Worm (Caenorhabditis elegans) whole organism, L4 larva: ENCODE data around the gene cul-4.

ENCODE experiments used
- D1046.2 ChIP-seq: fragments of 200-800 bp; sonication (Bioruptor generic); IDR thresholded peaks from 2 replicates; pipeline ENCODE4 v1.3.6; 2022; ENCODE audit warnings: missing genetic modification characterization, missing compliant biosample characterization
- F10B5.3 ChIP-seq: sonication (generic microtip); optimal IDR thresholded peaks from 2 replicates; lab custom pipeline; 2016; ENCODE audit warnings: mild to moderate bottlenecking, missing genetic modification characterization, missing compliant biosample characterization
- F37D6.2 ChIP-seq: sonication (generic microtip); optimal IDR thresholded peaks from 2 replicates; lab custom pipeline; 2016; ENCODE audit warnings: mild to moderate bottlenecking, missing genetic modification characterization, missing compliant biosample characterization
- F44E2.7 ChIP-seq: fragments of 200-800 bp; sonication (Bioruptor generic); IDR thresholded peaks from 2 replicates; pipeline ENCODE4 v2.1.2; 2022; ENCODE audit warnings: missing genetic modification characterization, missing compliant biosample characterization
- F49E8.2 ChIP-seq: sonication (generic microtip); optimal IDR thresholded peaks from 2 replicates; lab custom pipeline; 2016; ENCODE audit warnings: missing compliant biosample characterization, mild to moderate bottlenecking, missing genetic modification characterization, borderline replicate concordance
- T20F7.1 ChIP-seq: fragments of 200-800 bp; sonication (Bioruptor generic); optimal IDR thresholded peaks from 2 replicates; lab custom pipeline; 2018; ENCODE audit warnings: mild to moderate bottlenecking, missing genetic modification characterization, missing compliant biosample characterization
- Y5F2A.4 ChIP-seq: fragments of 200-800 bp; sonication (Bioruptor generic); optimal IDR thresholded peaks from 2 replicates; lab custom pipeline; 2018; ENCODE audit warnings: mild to moderate bottlenecking, missing genetic modification characterization, missing compliant biosample characterization
- Y75B8A.6 ChIP-seq: fragments of 200-800 bp; sonication (Bioruptor generic); IDR thresholded peaks from 2 replicates; pipeline ENCODE4 v1.3.6; 2022; ENCODE audit warnings: missing genetic modification reagents, missing genetic modification characterization, missing compliant biosample characterization
- ZK546.5 ChIP-seq, 2 experiments: sonication (generic microtip); optimal IDR thresholded peaks; 2 replicates each; lab custom pipeline; 2017; ENCODE audit warnings: missing biosample characterization in 2 of 2, missing genetic modification characterization in 2 of 2
- ama-1 ChIP-seq: fragments of 150-350 bp; optimal IDR thresholded peaks from 2 replicates; lab custom pipeline; 2014; ENCODE audit warnings: inconsistent platforms, mixed read lengths
- ceh-20 ChIP-seq: fragments of 200-800 bp; sonication (Bioruptor generic); IDR thresholded peaks from 2 replicates; pipeline ENCODE4 v1.3.6; 2022; ENCODE audit warnings: missing genetic modification reagents, missing genetic modification characterization, missing compliant biosample characterization
- ceh-32 ChIP-seq: sonication (generic microtip); optimal IDR thresholded peaks from 2 replicates; lab custom pipeline; 2016; ENCODE audit warnings: mild to moderate bottlenecking, missing genetic modification characterization, missing compliant biosample characterization; ENCODE audit not compliant: poor library complexity
- ceh-44 ChIP-seq: fragments of 200-800 bp; sonication (Bioruptor generic); IDR thresholded peaks from 2 replicates; pipeline ENCODE4 v1.3.6; 2022; ENCODE audit warnings: missing genetic modification reagents, missing genetic modification characterization, missing compliant biosample characterization
- ceh-62 ChIP-seq: sonication (generic microtip); optimal IDR thresholded peaks from 2 replicates; lab custom pipeline; 2017; ENCODE audit warnings: missing biosample characterization, missing genetic modification characterization
- ceh-82 ChIP-seq: sonication (generic microtip); optimal IDR thresholded peaks from 2 replicates; lab custom pipeline; 2017; ENCODE audit warnings: missing biosample characterization, missing genetic modification characterization
- ces-1 ChIP-seq: fragments of 150-350 bp; sonication (generic microtip); optimal IDR thresholded peaks from 4 replicates; lab custom pipeline; 2014; ENCODE audit warnings: missing biosample characterization, missing genetic modification reagents, missing genetic modification characterization
- ctbp-1 ChIP-seq: fragments of 200-800 bp; sonication (Bioruptor generic); IDR thresholded peaks from 2 replicates; pipeline ENCODE4 v1.3.6; 2022; ENCODE audit warnings: missing genetic modification reagents, missing genetic modification characterization, missing compliant biosample characterization
- daf-19 ChIP-seq: fragments of 200-800 bp; sonication (Bioruptor generic); conservative IDR thresholded peaks from 2 replicates; pipeline ENCODE4 v1.3.6; 2022; ENCODE audit warnings: missing genetic modification characterization, missing compliant biosample characterization
- dmd-6 ChIP-seq: fragments of 200-800 bp; sonication (Bioruptor generic); IDR thresholded peaks from 2 replicates; pipeline ENCODE4 v1.3.6; 2022; ENCODE audit warnings: missing genetic modification reagents, missing genetic modification characterization, missing compliant biosample characterization
- dpl-1 ChIP-seq: fragments of 150-350 bp; optimal IDR thresholded peaks from 2 replicates; lab custom pipeline; 2014; ENCODE audit warnings: missing biosample characterization, missing genetic modification reagents, missing genetic modification characterization
- duxl-1 ChIP-seq: sonication (generic microtip); optimal IDR thresholded peaks from 2 replicates; lab custom pipeline; 2016; ENCODE audit warnings: mild to moderate bottlenecking, missing genetic modification characterization, moderate library complexity, missing compliant biosample characterization; ENCODE audit not compliant: poor library complexity
- egl-43 ChIP-seq: fragments of 200-800 bp; sonication (Bioruptor generic); IDR thresholded peaks from 2 replicates; pipeline ENCODE4 v1.3.6; 2022; ENCODE audit warnings: missing genetic modification reagents, missing genetic modification characterization, missing compliant biosample characterization
- fos-1 ChIP-seq: fragments of 150-350 bp; optimal IDR thresholded peaks from 2 replicates; lab custom pipeline; 2014; ENCODE audit warnings: missing biosample characterization, missing genetic modification characterization
- hlh-11 ChIP-seq: fragments of 200-800 bp; sonication (Bioruptor generic); optimal IDR thresholded peaks from 2 replicates; lab custom pipeline; 2018; ENCODE audit warnings: mild to moderate bottlenecking, missing genetic modification characterization, missing compliant biosample characterization
- hlh-30 ChIP-seq: sonication (generic microtip); optimal IDR thresholded peaks from 2 replicates; lab custom pipeline; 2017; ENCODE audit warnings: antibody characterized with exemption, mild to moderate bottlenecking, missing genetic modification characterization, missing compliant biosample characterization; ENCODE audit not compliant: insufficient read depth
- jun-1 ChIP-seq: fragments of 150-350 bp; optimal IDR thresholded peaks from 2 replicates; lab custom pipeline; 2014; ENCODE audit warnings: missing biosample characterization, missing genetic modification reagents, missing genetic modification characterization
- lin-1 ChIP-seq: fragments of 200-800 bp; sonication (Bioruptor generic); IDR thresholded peaks from 2 replicates; pipeline ENCODE4 v1.3.6; 2022; ENCODE audit warnings: missing genetic modification reagents, missing genetic modification characterization, missing compliant biosample characterization
- lin-38 ChIP-seq: fragments of 200-800 bp; sonication (Bioruptor generic); IDR thresholded peaks from 2 replicates; pipeline ENCODE4 v1.3.6; 2022; ENCODE audit warnings: missing genetic modification reagents, missing genetic modification characterization, missing compliant biosample characterization
- lin-39 ChIP-seq: fragments of 150-350 bp; optimal IDR thresholded peaks from 2 replicates; lab custom pipeline; 2014; ENCODE audit warnings: missing biosample characterization, missing genetic modification reagents, missing genetic modification characterization
- lsy-2 ChIP-seq, 2 experiments: fragments of 150-350 bp in 1 of 2; sonication (generic microtip) in 1 of 2; optimal IDR thresholded peaks; 2 replicates each; lab custom pipeline; 2014 to 2017; ENCODE audit warnings: missing biosample characterization in 2 of 2, missing genetic modification characterization in 2 of 2
- madf-5 ChIP-seq, 2 experiments: fragments of 200-800 bp; sonication (Bioruptor generic); IDR thresholded peaks; 2 replicates each; pipeline ENCODE4 v1.3.6; 2022; ENCODE audit warnings: missing compliant biosample characterization in 2 of 2, missing genetic modification characterization in 2 of 2
- mxl-2 ChIP-seq: fragments of 200-800 bp; sonication (Bioruptor generic); conservative IDR thresholded peaks from 2 replicates; pipeline ENCODE4 v1.3.6; 2022; ENCODE audit warnings: missing genetic modification reagents, missing genetic modification characterization, missing compliant biosample characterization
- nhr-111 ChIP-seq: fragments of 200-800 bp; sonication (Bioruptor generic); optimal IDR thresholded peaks from 2 replicates; lab custom pipeline; 2018; ENCODE audit warnings: mild to moderate bottlenecking, missing genetic modification characterization, missing compliant biosample characterization
- nhr-42 ChIP-seq: fragments of 200-800 bp; sonication (Bioruptor generic); IDR thresholded peaks from 2 replicates; pipeline ENCODE4 v1.3.6; 2022; ENCODE audit warnings: missing genetic modification characterization, missing compliant biosample characterization
- nhr-48 ChIP-seq: sonication (generic microtip); optimal IDR thresholded peaks from 2 replicates; lab custom pipeline; 2016; ENCODE audit warnings: mild to moderate bottlenecking, missing genetic modification characterization, missing compliant biosample characterization
- nhr-6 ChIP-seq: fragments of 150-350 bp; optimal IDR thresholded peaks from 2 replicates; lab custom pipeline; 2014; ENCODE audit warnings: missing biosample characterization, missing genetic modification characterization
- nhr-76 ChIP-seq: fragments of 150-350 bp; optimal IDR thresholded peaks from 2 replicates; lab custom pipeline; 2014; ENCODE audit warnings: missing biosample characterization, missing genetic modification characterization
- pha-4 ChIP-seq, 2 experiments: fragments of 150-350 bp in 1 of 2; fragments of 200-800 bp in 1 of 2; sonication (Bioruptor generic) in 1 of 2; IDR thresholded peaks in 1 of 2; optimal IDR thresholded peaks in 1 of 2; 2 replicates each; pipeline versions ENCODE4 v1.3.6 to Lab custom; 2014 to 2022; ENCODE audit warnings: missing genetic modification characterization in 2 of 2, missing genetic modification reagents in 2 of 2, missing biosample characterization in 1 of 2, missing compliant biosample characterization in 1 of 2
- php-3 ChIP-seq: fragments of 200-800 bp; sonication (Bioruptor generic); IDR thresholded peaks from 2 replicates; pipeline ENCODE4 v1.3.6; 2022; ENCODE audit warnings: missing genetic modification reagents, missing genetic modification characterization, missing compliant biosample characterization
- pqm-1 ChIP-seq: sonication (generic microtip); optimal IDR thresholded peaks from 2 replicates; lab custom pipeline; 2017; ENCODE audit warnings: missing biosample characterization, missing genetic modification characterization
- saeg-2 ChIP-seq: fragments of 200-800 bp; sonication (Bioruptor generic); IDR thresholded peaks from 2 replicates; pipeline ENCODE4 v1.3.6; 2022; ENCODE audit warnings: missing genetic modification reagents, missing genetic modification characterization, missing compliant biosample characterization
- sdz-12 ChIP-seq: fragments of 200-800 bp; sonication (Bioruptor generic); optimal IDR thresholded peaks from 2 replicates; lab custom pipeline; 2018; ENCODE audit warnings: mild to moderate bottlenecking, missing genetic modification characterization, missing compliant biosample characterization
- snpc-4 ChIP-seq: fragments of 150-350 bp; optimal IDR thresholded peaks from 2 replicates; lab custom pipeline; 2014; ENCODE audit warnings: missing biosample characterization, missing genetic modification characterization
- spr-1 ChIP-seq: sonication (generic microtip); optimal IDR thresholded peaks from 2 replicates; lab custom pipeline; 2016; ENCODE audit warnings: mild to moderate bottlenecking, missing genetic modification characterization, missing compliant biosample characterization
- spr-3 ChIP-seq: fragments of 200-800 bp; sonication (Bioruptor generic); optimal IDR thresholded peaks from 2 replicates; lab custom pipeline; 2018; ENCODE audit warnings: mild to moderate bottlenecking, missing genetic modification characterization, missing compliant biosample characterization
- tra-1 ChIP-seq: fragments of 200-800 bp; sonication (Bioruptor generic); IDR thresholded peaks from 2 replicates; pipeline ENCODE4 v1.3.6; 2022; ENCODE audit warnings: missing genetic modification reagents, missing genetic modification characterization, missing compliant biosample characterization
- unc-39 ChIP-seq: sonication (generic microtip); optimal IDR thresholded peaks from 2 replicates; lab custom pipeline; 2017; ENCODE audit warnings: missing biosample characterization, missing genetic modification characterization
- zip-11 ChIP-seq: fragments of 200-800 bp; sonication (Bioruptor generic); IDR thresholded peaks from 2 replicates; pipeline ENCODE4 v1.3.6; 2022; ENCODE audit warnings: missing genetic modification characterization, missing compliant biosample characterization
- zip-2 ChIP-seq: fragments of 150-350 bp; optimal IDR thresholded peaks from 2 replicates; lab custom pipeline; 2014; ENCODE audit warnings: missing biosample characterization, missing genetic modification characterization

cul-4 gene

ce11 chrII:7287140-7287539 is 14.8 kb upstream of the cul-4 start (continued):
- TF ChIP-seq D1046.2 (GFP tag; lab: Robert Waterston, UW) (no peak), ces-1 (GFP tag; lab: Kevin White, UChicago) (no peak), hlh-11 (tag; lab: Kevin White, UChicago) (peak; percentile 37), duxl-1 (tag; lab: Kevin White, UChicago) (no peak), ceh-20 (GFP tag; lab: Robert Waterston, UW) (peak; percentile 70), ZK546.5 (tag; optimal IDR thresholded peaks at IDR 0.05; lab: Kevin White, UChicago) (no peak), tra-1 (peak; percentile 71; the same call in 1 of the 2 replicates), pqm-1 (tag; lab: Kevin White, UChicago) (peak; percentile 20), dpl-1 (GFP tag; lab: Kevin White, UChicago) (no peak), pha-4 (GFP tag; IDR thresholded peaks at IDR 0.05; lab: Robert Waterston, UW) (no peak), pha-4 (tag; optimal IDR thresholded peaks at IDR 0.05; lab: Kevin White, UChicago) (no peak), php-3 (GFP tag; lab: Robert Waterston, UW) (peak; percentile 63; the same call in 1 of the 2 replicates), zip-11 (GFP tag; lab: Robert Waterston, UW) (no peak)

- TF ChIP-seq nhr-111 (no peak), saeg-2 (GFP tag; lab: Robert Waterston, UW) (no peak), nhr-42 (GFP tag; lab: Robert Waterston, UW) (no peak), ceh-82 (tag; lab: Kevin White, UChicago) (no peak), hlh-30 (tag; lab: Kevin White, UChicago) (peak; percentile 83), duxl-1 (tag; lab: Kevin White, UChicago) (no peak), daf-19 (no peak), ceh-44 (GFP tag; lab: Robert Waterston, UW) (no peak), ctbp-1 (GFP tag; lab: Robert Waterston, UW) (no peak), fos-1 (no peak), Y75B8A.6 (GFP tag; lab: Robert Waterston, UW) (no peak), nhr-76 (no peak), jun-1 (tag; lab: Kevin White, UChicago) (no peak), T20F7.1 (GFP tag; lab: Kevin White, UChicago) (no peak), ceh-32 (tag; lab: Kevin White, UChicago) (no peak), mxl-2 (GFP tag; lab: Robert Waterston, UW) (no peak), nhr-48 (tag; lab: Kevin White, UChicago) (peak; percentile 50), F37D6.2 (tag; lab: Kevin White, UChicago) (no peak), sdz-12 (no peak), lin-38 (GFP tag; lab: Robert Waterston, UW) (no peak), F44E2.7 (GFP tag; lab: Robert Waterston, UW) (no peak), pha-4 (GFP tag; IDR thresholded peaks at IDR 0.05; lab: Robert Waterston, UW) (no peak), pha-4 (tag; optimal IDR thresholded peaks at IDR 0.05; lab: Kevin White, UChicago) (no peak), lin-39 (tag; lab: Kevin White, UChicago) (no peak), F10B5.3 (tag; lab: Kevin White, UChicago) (no peak), egl-43 (GFP tag; lab: Robert Waterston, UW) (no peak), ama-1 (lab: Kevin White, UChicago) (no peak), lsy-2 (tag; optimal IDR thresholded peaks at IDR 0.05; lab: Kevin White, UChicago) (no peak), spr-3 (GFP tag; lab: Kevin White, UChicago) (no peak), madf-5 (GFP tag; IDR thresholded peaks at IDR 0.05; lab: Robert Waterston, UW) (no peak), ceh-62 (tag; lab: Kevin White, UChicago) (no peak), snpc-4 (no peak), zip-2 (tag; lab: Kevin White, UChicago) (no peak), spr-1 (tag; lab: Kevin White, UChicago) (no peak), lin-1 (GFP tag; lab: Robert Waterston, UW) (no peak), F49E8.2 (tag; lab: Kevin White, UChicago) (no peak), dmd-6 (peak; percentile 84), nhr-6 (tag; lab: Kevin White, UChicago) (no peak), Y5F2A.4 (GFP tag; lab: Kevin White, UChicago) (no peak), unc-39 (no peak), ces-1 (GFP tag; lab: Kevin White, UChicago) (no peak)
These were observed 14.2 kb upstream of the cul-4 start for ce11 chrII:7287709-7288108.
